Fruit fly (Drosophila melanogaster) whole organism, embryonic: ENCODE measurements around the gene CG4461.
A peak's percentile ranks its signal among the peaks of the same experiment; 100 is the strongest.

Experiments used
- Atf-2 ChIP-seq: fragments of 200-800 bp; sonication (Bioruptor generic); optimal IDR thresholded peaks from 2 replicates; lab custom pipeline; 2016; ENCODE audit warnings: missing biosample characterization, missing genetic modification characterization
- B-H1 ChIP-seq: fragments of 200-800 bp; sonication (Bioruptor generic); IDR thresholded peaks from 3 replicates; pipeline ENCODE4 v1.3.6; 2022; ENCODE audit warnings: missing biosample characterization, missing genetic modification characterization
- Bgb ChIP-seq: fragments of 200-800 bp; sonication (Bioruptor generic); IDR thresholded peaks from 2 replicates; pipeline ENCODE4 v1.3.6; 2022; ENCODE audit warnings: missing biosample characterization, missing genetic modification characterization; ENCODE audit not compliant: partially characterized antibody
- CG11723 ChIP-seq: fragments of 200-800 bp; sonication (Bioruptor generic); optimal IDR thresholded peaks from 2 replicates; lab custom pipeline; 2017; ENCODE audit warnings: missing biosample characterization, mild to moderate bottlenecking, missing genetic modification characterization
- CG12236 ChIP-seq: fragments of 200-800 bp; sonication (Bioruptor generic); optimal IDR thresholded peaks from 2 replicates; lab custom pipeline; 2016; ENCODE audit warnings: missing biosample characterization, missing genetic modification characterization
- CG1233 ChIP-seq: fragments of 200-800 bp; sonication (Bioruptor generic); optimal IDR thresholded peaks from 4 replicates; lab custom pipeline; 2018; ENCODE audit warnings: missing biosample characterization, mild to moderate bottlenecking, missing genetic modification characterization
- CG1529 ChIP-seq: fragments of 200-800 bp; sonication (Bioruptor generic); optimal IDR thresholded peaks from 3 replicates; lab custom pipeline; 2018; ENCODE audit warnings: missing biosample characterization, missing genetic modification characterization
- CG16813 ChIP-seq: fragments of 200-800 bp; sonication (Bioruptor generic); IDR thresholded peaks from 3 replicates; pipeline ENCODE4 v1.3.6; 2022; ENCODE audit warnings: missing biosample characterization, missing genetic modification characterization; ENCODE audit not compliant: partially characterized antibody
- CG17612 ChIP-seq: fragments of 200-800 bp; sonication (Bioruptor generic); IDR thresholded peaks from 2 replicates; pipeline ENCODE4 v1.3.6; 2022; ENCODE audit warnings: missing biosample characterization, missing genetic modification characterization
- CG18599 ChIP-seq: fragments of 200-800 bp; sonication (Bioruptor generic); optimal IDR thresholded peaks from 3 replicates; lab custom pipeline; 2017; ENCODE audit warnings: missing biosample characterization, missing genetic modification characterization, mild to moderate bottlenecking, moderate library complexity, missing genetic modification reagents
- CG30020 ChIP-seq: fragments of 200-800 bp; optimal IDR thresholded peaks from 2 replicates; lab custom pipeline; 2019; ENCODE audit warnings: missing biosample characterization, mild to moderate bottlenecking, missing genetic modification characterization, moderate library complexity
- CG33213 ChIP-seq: fragments of 200-800 bp; sonication (Bioruptor generic); optimal IDR thresholded peaks from 3 replicates; lab custom pipeline; 2016; ENCODE audit warnings: missing biosample characterization, missing genetic modification characterization
- CG6683 ChIP-seq: fragments of 200-800 bp; sonication (Bioruptor generic); optimal IDR thresholded peaks from 2 replicates; lab custom pipeline; 2017; ENCODE audit warnings: missing biosample characterization, mild to moderate bottlenecking, missing genetic modification characterization, missing genetic modification reagents
- CHES-1-like ChIP-seq: fragments of 200-800 bp; sonication (Bioruptor generic); optimal IDR thresholded peaks from 2 replicates; lab custom pipeline; 2016; ENCODE audit warnings: missing biosample characterization, missing genetic modification characterization
- Ets97D ChIP-seq: fragments of 200-800 bp; sonication (Bioruptor generic); optimal IDR thresholded peaks from 3 replicates; lab custom pipeline; 2016; ENCODE audit warnings: missing biosample characterization, missing genetic modification characterization
- Gug ChIP-seq: fragments of 200-800 bp; sonication (Bioruptor generic); IDR thresholded peaks from 4 replicates; pipeline ENCODE4 v1.3.6; 2022; ENCODE audit warnings: missing biosample characterization, missing genetic modification characterization
- Hand ChIP-seq: fragments of 200-800 bp; sonication (Bioruptor generic); optimal IDR thresholded peaks from 2 replicates; lab custom pipeline; 2017; ENCODE audit warnings: mild to moderate bottlenecking, missing biosample characterization, missing genetic modification reagents, missing genetic modification characterization
- HmgD ChIP-seq: fragments of 200-800 bp; sonication (Bioruptor generic); optimal IDR thresholded peaks from 3 replicates; lab custom pipeline; 2016; ENCODE audit warnings: missing biosample characterization, missing genetic modification characterization
- Lim3 ChIP-seq: fragments of 200-800 bp; sonication (Bioruptor generic); IDR thresholded peaks from 2 replicates; pipeline ENCODE4 v1.3.6; 2022; ENCODE audit warnings: missing biosample characterization, missing genetic modification characterization
- NK7.1 ChIP-seq: fragments of 200-800 bp; sonication (Bioruptor generic); optimal IDR thresholded peaks from 3 replicates; lab custom pipeline; 2016; ENCODE audit warnings: missing biosample characterization, missing genetic modification characterization
- Opbp ChIP-seq: fragments of 200-800 bp; sonication (Bioruptor generic); IDR thresholded peaks from 3 replicates; pipeline ENCODE4 v1.3.6; 2022; ENCODE audit warnings: missing biosample characterization, missing genetic modification characterization; ENCODE audit not compliant: partially characterized antibody
- Sin3A ChIP-seq: fragments of >200 bp; optimal IDR thresholded peaks from 2 replicates; lab custom pipeline; 2018
- Sox102F ChIP-seq: fragments of 200-800 bp; sonication (Bioruptor generic); optimal IDR thresholded peaks from 2 replicates; lab custom pipeline; 2018; ENCODE audit warnings: missing biosample characterization, mild to moderate bottlenecking, missing genetic modification characterization, moderate library complexity
- Trl ChIP-seq, 3 experiments: fragments of >200 bp in 2 of 3; fragments of 200-800 bp in 1 of 3; sonication (Bioruptor generic) in 1 of 3; optimal IDR thresholded peaks; 2 replicates in 1 of 3; 3 replicates in 2 of 3; lab custom pipeline; 2016 to 2017; ENCODE audit warnings: missing biosample characterization in 1 of 3, missing genetic modification characterization in 1 of 3
- Xbp1 ChIP-seq: fragments of 200-800 bp; sonication (Bioruptor generic); optimal IDR thresholded peaks from 3 replicates; lab custom pipeline; 2016; ENCODE audit warnings: missing biosample characterization, mild to moderate bottlenecking, missing genetic modification characterization
- abd-A ChIP-seq: fragments of 200-800 bp; sonication (Bioruptor generic); optimal IDR thresholded peaks from 3 replicates; lab custom pipeline; 2019; ENCODE audit warnings: missing biosample characterization, mild to moderate bottlenecking, missing genetic modification characterization, moderate library complexity
- az2 ChIP-seq: fragments of 200-800 bp; sonication (Bioruptor generic); optimal IDR thresholded peaks from 3 replicates; lab custom pipeline; 2016; ENCODE audit warnings: missing biosample characterization, missing genetic modification characterization
- chm ChIP-seq: fragments of 200-800 bp; sonication (Bioruptor generic); IDR thresholded peaks from 2 replicates; pipeline ENCODE4 v1.3.6; 2022; ENCODE audit warnings: missing biosample characterization, missing genetic modification characterization
- corto ChIP-seq: fragments of 200-800 bp; sonication (Bioruptor generic); optimal IDR thresholded peaks from 2 replicates; lab custom pipeline; 2016; ENCODE audit warnings: missing biosample characterization, mild to moderate bottlenecking, missing genetic modification characterization, moderate library complexity
- crc ChIP-seq: fragments of 200-800 bp; sonication (Bioruptor generic); optimal IDR thresholded peaks from 2 replicates; lab custom pipeline; 2016; ENCODE audit warnings: missing biosample characterization, missing genetic modification characterization
- crol ChIP-seq: fragments of 200-800 bp; sonication (Bioruptor generic); IDR thresholded peaks from 2 replicates; pipeline ENCODE4 v1.3.6; 2022; ENCODE audit warnings: missing biosample characterization, missing genetic modification characterization
- fd102C ChIP-seq: fragments of 200-800 bp; sonication (Bioruptor generic); optimal IDR thresholded peaks from 2 replicates; lab custom pipeline; 2018; ENCODE audit warnings: missing biosample characterization, mild to moderate bottlenecking, missing genetic modification characterization, moderate library complexity
- fru ChIP-seq: fragments of >200 bp; optimal IDR thresholded peaks from 2 replicates; lab custom pipeline; 2017
- jumu ChIP-seq: fragments of 200-800 bp; sonication (Bioruptor generic); optimal IDR thresholded peaks from 3 replicates; lab custom pipeline; 2016; ENCODE audit warnings: missing biosample characterization, missing genetic modification characterization
- lab ChIP-seq: fragments of 200-800 bp; sonication (Bioruptor generic); optimal IDR thresholded peaks from 3 replicates; lab custom pipeline; 2017; ENCODE audit warnings: missing biosample characterization, missing genetic modification characterization, mild to moderate bottlenecking, moderate library complexity, missing genetic modification reagents
- maf-S ChIP-seq: fragments of 200-800 bp; sonication (Bioruptor generic); optimal IDR thresholded peaks from 2 replicates; lab custom pipeline; 2016; ENCODE audit warnings: missing biosample characterization, missing genetic modification characterization
- nmo ChIP-seq: fragments of 200-800 bp; sonication (Bioruptor generic); optimal IDR thresholded peaks from 2 replicates; lab custom pipeline; 2018; ENCODE audit warnings: missing biosample characterization, mild to moderate bottlenecking, missing genetic modification characterization, moderate library complexity
- otp ChIP-seq: fragments of 200-800 bp; sonication (Bioruptor generic); IDR thresholded peaks from 3 replicates; pipeline ENCODE4, ENCODE4 v1.3.6; 2022; ENCODE audit warnings: missing biosample characterization, missing genetic modification characterization
- prd ChIP-seq, 3 experiments: fragments of >200 bp in 2 of 3; fragments of 200-800 bp in 1 of 3; sonication (Bioruptor generic) in 1 of 3; optimal IDR thresholded peaks in 2 of 3; IDR thresholded peaks in 1 of 3; 2 replicates in 2 of 3; 3 replicates in 1 of 3; pipeline versions ENCODE4 v1.3.6 to Lab custom; 2017 to 2022; ENCODE audit warnings: missing biosample characterization in 1 of 3, missing genetic modification characterization in 1 of 3
- ranshi ChIP-seq: fragments of 200-800 bp; sonication (Bioruptor generic); IDR thresholded peaks from 2 replicates; pipeline ENCODE4 v1.3.6; 2022; ENCODE audit warnings: missing biosample characterization, missing genetic modification characterization
- repo ChIP-seq: fragments of 200-800 bp; sonication (Bioruptor generic); optimal IDR thresholded peaks from 2 replicates; lab custom pipeline; 2016; ENCODE audit warnings: missing biosample characterization, missing genetic modification characterization
- rib ChIP-seq: fragments of 200-800 bp; sonication (Bioruptor generic); IDR thresholded peaks from 2 replicates; pipeline ENCODE4 v1.3.6; 2022; ENCODE audit warnings: missing biosample characterization, missing genetic modification characterization
- schlank ChIP-seq: fragments of 200-800 bp; sonication (Bioruptor generic); optimal IDR thresholded peaks from 2 replicates; lab custom pipeline; 2018; ENCODE audit warnings: missing biosample characterization, mild to moderate bottlenecking, missing genetic modification characterization
- scrt ChIP-seq: fragments of 200-800 bp; sonication (Bioruptor generic); optimal IDR thresholded peaks from 2 replicates; lab custom pipeline; 2018; ENCODE audit warnings: missing biosample characterization, mild to moderate bottlenecking, missing genetic modification characterization, moderate library complexity
- sd ChIP-seq: fragments of 200-800 bp; sonication (Bioruptor generic); optimal IDR thresholded peaks from 3 replicates; lab custom pipeline; 2018; ENCODE audit warnings: missing biosample characterization, mild to moderate bottlenecking, missing genetic modification characterization, moderate library complexity
- toy ChIP-seq: fragments of 200-800 bp; sonication (Bioruptor generic); IDR thresholded peaks from 2 replicates; pipeline ENCODE4 v1.3.6; 2022; ENCODE audit warnings: missing biosample characterization, missing genetic modification characterization
- zf30C ChIP-seq: fragments of 200-800 bp; sonication (Bioruptor generic); optimal IDR thresholded peaks from 3 replicates; lab custom pipeline; 2018; ENCODE audit warnings: missing biosample characterization, mild to moderate bottlenecking, missing genetic modification characterization

CG4461 gene

DNA sequence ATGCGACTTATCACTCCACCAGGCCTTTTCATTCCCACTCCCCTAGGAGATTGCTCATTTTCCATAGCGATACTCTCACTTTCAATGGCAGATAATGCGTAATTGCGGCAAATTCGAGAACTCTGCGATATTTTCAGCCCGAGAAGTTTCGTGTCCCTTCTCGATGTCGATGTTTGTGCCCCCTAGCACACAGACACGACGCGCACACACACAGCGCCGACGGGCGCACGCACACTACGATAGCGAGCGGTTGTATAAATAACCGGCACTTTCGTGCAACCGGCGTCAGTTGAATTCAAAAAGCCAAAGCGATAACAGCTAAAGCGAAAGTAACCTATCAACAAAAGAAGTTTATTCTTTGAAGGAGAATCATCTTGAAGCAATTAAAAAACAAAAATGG lies 6.4 kb downstream of the CG4461 start, which contains the start of gene Hsp23 (continued):
- TF ChIP-seq lab (GFP tag; lab: Kevin White, UChicago) (no peak), corto (GFP tag; lab: Kevin White, UChicago) (peak; percentile 24), CG33213 (GFP tag; lab: Kevin White, UChicago) (no peak), rib (GFP tag; lab: Robert Waterston, UW) (no peak), crol (GFP tag; lab: Robert Waterston, UW) (no peak), repo (no peak), Ets97D (GFP tag; lab: Kevin White, UChicago) (no peak)

DNA sequence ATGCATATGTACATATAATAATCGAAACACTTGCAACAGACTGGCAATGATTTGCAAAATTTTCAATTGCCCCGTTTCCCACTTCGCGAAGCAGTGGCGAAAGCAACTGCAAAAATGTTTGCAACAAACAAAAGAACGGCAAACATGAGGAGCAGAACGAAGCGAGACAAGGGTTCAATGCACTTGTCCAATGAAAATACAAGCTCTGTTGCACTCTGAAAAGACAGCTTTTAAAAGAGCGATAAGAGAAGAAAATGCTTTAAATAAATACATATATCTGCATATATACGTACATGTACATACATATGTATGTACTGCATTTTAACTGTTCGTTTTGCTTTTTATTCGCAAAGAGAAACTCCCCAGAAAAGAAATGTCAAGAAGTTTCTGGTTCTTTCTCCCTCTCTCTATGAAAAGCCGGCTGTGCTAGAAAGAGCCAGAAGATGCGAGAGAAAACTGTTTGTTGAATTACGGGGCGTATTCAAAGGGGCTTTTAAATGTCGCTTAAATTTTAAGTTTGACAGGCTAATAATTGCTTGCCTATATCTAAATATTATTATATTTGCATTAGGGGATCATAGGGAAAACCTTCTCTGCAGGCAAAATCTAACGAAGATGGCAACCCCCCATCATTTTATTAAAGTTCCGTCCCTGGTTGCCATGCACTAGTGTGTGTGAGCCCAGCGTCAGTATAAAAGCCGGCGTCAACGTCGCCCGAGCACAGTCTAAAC lies 8.3 kb downstream of the CG4461 start, which contains the start of gene Hsp27:
Gene Hsp27, plus strand, starts transcription at position 719 of the 731 bp plus-strand sequence.
- TF ChIP-seq crc (GFP tag; lab: Kevin White, UChicago) (peak; percentile 92), Hand (GFP tag; lab: Kevin White, UChicago) (peak; percentile 92), crol (GFP tag; lab: Robert Waterston, UW) (peak; percentile 75), Sox102F (GFP tag; lab: Kevin White, UChicago) (peak; percentile 99), nmo (GFP tag; lab: Kevin White, UChicago) (peak; percentile 99), Bgb (GFP tag; lab: Robert Waterston, UW) (no peak), ranshi (GFP tag; lab: Robert Waterston, UW) (peak; percentile 99), toy (GFP tag; lab: Robert Waterston, UW) (peak; percentile 93), B-H1 (GFP tag; lab: Robert Waterston, UW) (peak; percentile 98), NK7.1 (GFP tag; lab: Kevin White, UChicago) (peak; percentile 93), CG1529 (GFP tag; lab: Kevin White, UChicago) (peak; percentile 98), CG6683 (GFP tag; lab: Kevin White, UChicago) (peak; percentile 95), CG30020 (tag; lab: Kevin White, UChicago) (peak; percentile 79), CG18599 (GFP tag; lab: Kevin White, UChicago) (peak; percentile 98), CG11723 (peak; percentile 96), maf-S (peak; percentile 91), jumu (GFP tag; lab: Kevin White, UChicago) (peak; percentile 96), Atf-2 (GFP tag; lab: Kevin White, UChicago) (peak; percentile 86), CHES-1-like (GFP tag; lab: Kevin White, UChicago) (peak; percentile 83), CG16813 (no peak), prd (optimal IDR thresholded peaks at IDR 0.05; lab: Kevin White, UChicago) (no peak), prd (GFP tag; IDR thresholded peaks at IDR 0.05; lab: Robert Waterston, UW) (peak; percentile 99), abd-A (tag; lab: Kevin White, UChicago) (peak; percentile 64), Gug (GFP tag; lab: Robert Waterston, UW) (peak; percentile 99), chm (peak; percentile 98), otp (GFP tag; lab: Robert Waterston, UW) (peak; percentile 97), CG17612 (GFP tag; lab: Robert Waterston, UW) (peak; percentile 96), Xbp1 (GFP tag; lab: Kevin White, UChicago) (peak; percentile 99), CG1233 (GFP tag; lab: Kevin White, UChicago) (peak; percentile 97), Trl (optimal IDR thresholded peaks at IDR 0.05; lab: Kevin White, UChicago) (peak; percentile 22 to 27), Trl (GFP tag; optimal IDR thresholded peaks at IDR 0.05; lab: Kevin White, UChicago) (peak; percentile 95), scrt (GFP tag; lab: Kevin White, UChicago) (peak; percentile 95), Sin3A (lab: Kevin White, UChicago) (no peak), schlank (tag; lab: Kevin White, UChicago) (peak; percentile 94), CG12236 (GFP tag; lab: Kevin White, UChicago) (peak; percentile 66), az2 (GFP tag; lab: Kevin White, UChicago) (peak; percentile 99), Lim3 (GFP tag; lab: Robert Waterston, UW) (peak; percentile 95), Opbp (GFP tag; lab: Robert Waterston, UW) (0 out of 3 replicates have a peak, but pooled peaks have one; percentile 50), corto (GFP tag; lab: Kevin White, UChicago) (peak; percentile 100), fd102C (peak; percentile 55), sd (tag; lab: Kevin White, UChicago) (peak; percentile 90), fru (lab: Kevin White, UChicago) (no peak), zf30C (no peak), HmgD (GFP tag; lab: Kevin White, UChicago) (peak; percentile 38)
